Worm (Caenorhabditis elegans): Measurements from ENCODE around the gene mai-1.

mai-1 gene

ce11 chrX:3116033-3116876 lies at the start of gene mai-1:
Gene mai-1, minus strand, starts transcription at chrX:3116589.
- TF ChIP-seq ceh-31 (tag; optimal IDR thresholded peaks at IDR 0.05) (peak; percentile 74), sox-4 (tag; optimal IDR thresholded peaks at IDR 0.05) (no peak), nhr-232 (tag; optimal IDR thresholded peaks at IDR 0.05) (no peak), ets-4 (tag; optimal IDR thresholded peaks at IDR 0.05) (no peak), ceh-34 (tag; optimal IDR thresholded peaks at IDR 0.05) (peak; percentile 30), nfya-1 (tag; optimal IDR thresholded peaks at IDR 0.05) (peak; percentile 51), tbx-2 (tag; optimal IDR thresholded peaks at IDR 0.05) (peak; percentile 67), ceh-18 (tag; optimal IDR thresholded peaks at IDR 0.05) (peak; percentile 83), pat-9 (tag; optimal IDR thresholded peaks at IDR 0.05) (peak; percentile 4), ref-2 (tag; optimal IDR thresholded peaks at IDR 0.05) (peak; percentile 24)

- no peak for TF ChIP-seq ceh-34 (tag; optimal IDR thresholded peaks at IDR 0.05)
- TF ChIP-seq elt-4 (tag; optimal IDR thresholded peaks at IDR 0.05), result no peak
- no peak for TF ChIP-seq ceh-22 (tag; optimal IDR thresholded peaks at IDR 0.05)
- no peak for TF ChIP-seq fkh-6 (tag; optimal IDR thresholded peaks at IDR 0.05)
- TF ChIP-seq hlh-15 (tag; optimal IDR thresholded peaks at IDR 0.05), result no peak
- no peak for TF ChIP-seq unc-42 (tag; optimal IDR thresholded peaks at IDR 0.05)
- no peak for TF ChIP-seq ceh-2 (tag; optimal IDR thresholded peaks at IDR 0.05)
Measured at ce11 chrX:3165569-3165968, 49.2 kb upstream of the mai-1 start, which contains the start of gene pfut-1. Gene pfut-1, plus strand, starts transcription at chrX:3165826.

ce11 chrX:3163972-3164575 lies 47.7 kb upstream of the mai-1 start, which contains the start of gene syx-6:
Gene syx-6, plus strand, starts transcription at chrX:3164525.
- TF ChIP-seq ceh-6 (GFP tag; optimal IDR thresholded peaks at IDR 0.05) (no peak), dve-1 (tag; optimal IDR thresholded peaks at IDR 0.05) (no peak), ceh-34 (tag; optimal IDR thresholded peaks at IDR 0.05) (no peak), C38D4.7 (GFP tag; optimal IDR thresholded peaks at IDR 0.05) (no peak), ceh-19 (GFP tag; optimal IDR thresholded peaks at IDR 0.05) (no peak)

ce11 chrX:3159542-3159941 lies 43.2 kb upstream of the mai-1 start, which contains the start of gene gcc-1:
Gene gcc-1, plus strand, starts transcription at chrX:3159940.
- TF ChIP-seq nhr-232 (tag; optimal IDR thresholded peaks at IDR 0.05) (no peak), madf-2 (tag; optimal IDR thresholded peaks at IDR 0.05) (no peak), hlh-13 (GFP tag; optimal IDR thresholded peaks at IDR 0.05) (no peak), ztf-16 (tag; optimal IDR thresholded peaks at IDR 0.05) (no peak), T23F11.4 (GFP tag; optimal IDR thresholded peaks at IDR 0.05) (no peak), fkh-10 (GFP tag; optimal IDR thresholded peaks at IDR 0.05) (no peak), fkh-6 (tag; optimal IDR thresholded peaks at IDR 0.05) (no peak), ceh-31 (tag; optimal IDR thresholded peaks at IDR 0.05) (peak; percentile 36), tbx-2 (tag; optimal IDR thresholded peaks at IDR 0.05) (peak; percentile 2), ahr-1 (tag; optimal IDR thresholded peaks at IDR 0.05) (no peak), sdc-2 (tag; optimal IDR thresholded peaks at IDR 0.05) (no peak), C38D4.7 (GFP tag; optimal IDR thresholded peaks at IDR 0.05) (no peak), nfya-1 (tag; optimal IDR thresholded peaks at IDR 0.05) (peak; percentile 36), ets-4 (tag; optimal IDR thresholded peaks at IDR 0.05) (no peak), ceh-45 (GFP tag; IDR thresholded peaks at IDR 0.05) (no peak), pax-1 (tag; optimal IDR thresholded peaks at IDR 0.05) (no peak), npax-4 (tag; optimal IDR thresholded peaks at IDR 0.05) (no peak), nhr-11 (tag; optimal IDR thresholded peaks at IDR 0.05) (no peak), fax-1 (tag; optimal IDR thresholded peaks at IDR 0.05) (no peak), rnt-1 (tag; optimal IDR thresholded peaks at IDR 0.05) (no peak), dmd-4 (tag; optimal IDR thresholded peaks at IDR 0.05; ENCODE audit: borderline replicate concordance) (no peak)
